Worm (Caenorhabditis elegans) whole organism, L1 larva: Measurements from ENCODE around the gene F10D7.4.
A peak's percentile ranks its signal among the peaks of the same experiment; 100 is the strongest.

Source experiments
- C16A3.4 ChIP-seq: fragments of 150-350 bp; optimal IDR thresholded peaks from 2 replicates; lab custom pipeline; 2014; ENCODE audit warnings: missing biosample characterization, missing genetic modification characterization
- C34B4.2 ChIP-seq: sonication (generic microtip); optimal IDR thresholded peaks from 2 replicates; lab custom pipeline; 2017; ENCODE audit warnings: mild to moderate bottlenecking, missing genetic modification characterization, missing compliant biosample characterization
- blmp-1 ChIP-seq: fragments of 150-350 bp; optimal IDR thresholded peaks from 2 replicates; lab custom pipeline; 2014; ENCODE audit warnings: missing biosample characterization, missing genetic modification characterization
- ceh-82 ChIP-seq, 3 experiments: fragments of 150-350 bp in 1 of 3; sonication (generic microtip) in 2 of 3; optimal IDR thresholded peaks; 2 replicates each; lab custom pipeline; 2014 to 2017; ENCODE audit warnings: missing biosample characterization in 3 of 3, missing genetic modification characterization in 3 of 3
- ceh-90 ChIP-seq: sonication (generic microtip); optimal IDR thresholded peaks from 2 replicates; lab custom pipeline; 2016; ENCODE audit warnings: missing genetic modification characterization, missing compliant biosample characterization
- efl-1 ChIP-seq, 4 experiments: fragments of 150-350 bp; optimal IDR thresholded peaks in 3 of 4; peaks in 1 of 4; 1 replicate in 1 of 4; 2 replicates in 3 of 4; lab custom pipeline; 2014; ENCODE audit warnings: missing biosample characterization in 2 of 4, missing genetic modification characterization in 2 of 4, missing genetic modification reagents in 2 of 4
- efl-3 ChIP-seq: fragments of 200-800 bp; sonication (Bioruptor generic); optimal IDR thresholded peaks from 2 replicates; lab custom pipeline; 2018; ENCODE audit warnings: mild to moderate bottlenecking, missing genetic modification characterization, missing compliant biosample characterization
- elt-2 ChIP-seq: sonication (generic microtip); optimal IDR thresholded peaks from 2 replicates; lab custom pipeline; 2016; ENCODE audit warnings: missing genetic modification characterization, mild to moderate bottlenecking, inconsistent platforms, missing compliant biosample characterization, missing genetic modification reagents
- elt-3 ChIP-seq, 6 experiments: fragments of 150-350 bp in 1 of 6; sonication (generic microtip); optimal IDR thresholded peaks; 2 replicates each; lab custom pipeline; 2017 to 2018; ENCODE audit warnings: missing biosample characterization in 6 of 6, missing genetic modification characterization in 6 of 6, inconsistent platforms in 1 of 6
- ets-5 ChIP-seq: fragments of 200-800 bp; sonication (Bioruptor generic); IDR thresholded peaks from 2 replicates; pipeline ENCODE4 v1.3.6; 2022; ENCODE audit warnings: missing genetic modification characterization, missing compliant biosample characterization
- fkh-4 ChIP-seq: sonication (generic microtip); optimal IDR thresholded peaks from 2 replicates; lab custom pipeline; 2016; ENCODE audit warnings: missing compliant biosample characterization, missing genetic modification characterization, borderline replicate concordance
- grh-1 ChIP-seq: fragments of 200-800 bp; sonication (Bioruptor generic); IDR thresholded peaks from 2 replicates; pipeline ENCODE4 v1.3.6; 2022; ENCODE audit warnings: missing genetic modification reagents, missing genetic modification characterization, missing compliant biosample characterization
- lin-14 ChIP-seq: fragments of 200-800 bp; sonication (Bioruptor generic); optimal IDR thresholded peaks from 2 replicates; lab custom pipeline; 2018; ENCODE audit warnings: mild to moderate bottlenecking, missing genetic modification characterization, moderate library complexity, missing compliant biosample characterization
- lin-39 ChIP-seq: fragments of 150-350 bp; optimal IDR thresholded peaks from 2 replicates; lab custom pipeline; 2014; ENCODE audit warnings: missing biosample characterization, missing genetic modification reagents, missing genetic modification characterization
- lsy-2 ChIP-seq, 2 experiments: fragments of 150-350 bp; optimal IDR thresholded peaks; 2 replicates each; lab custom pipeline; 2014; ENCODE audit warnings: missing biosample characterization in 2 of 2, missing genetic modification characterization in 2 of 2
- mab-9 ChIP-seq: fragments of 200-800 bp; sonication (Bioruptor generic); IDR thresholded peaks from 2 replicates; pipeline ENCODE4 v1.3.6; 2022; ENCODE audit warnings: missing genetic modification reagents, missing genetic modification characterization, missing compliant biosample characterization
- mep-1 ChIP-seq: fragments of 150-350 bp; optimal IDR thresholded peaks from 2 replicates; lab custom pipeline; 2014; ENCODE audit warnings: missing biosample characterization, missing genetic modification characterization
- nhr-11 ChIP-seq: fragments of 150-350 bp; optimal IDR thresholded peaks from 2 replicates; lab custom pipeline; 2014; ENCODE audit warnings: missing biosample characterization, missing genetic modification characterization
- nhr-20 ChIP-seq: sonication (generic microtip); optimal IDR thresholded peaks from 2 replicates; lab custom pipeline; 2016; ENCODE audit warnings: mild to moderate bottlenecking, missing genetic modification characterization, missing compliant biosample characterization
- nhr-237 ChIP-seq: fragments of 150-350 bp; optimal IDR thresholded peaks from 2 replicates; lab custom pipeline; 2014; ENCODE audit warnings: missing biosample characterization, missing genetic modification characterization
- nhr-28 ChIP-seq: fragments of 150-350 bp; optimal IDR thresholded peaks from 2 replicates; lab custom pipeline; 2014; ENCODE audit warnings: missing biosample characterization, missing genetic modification characterization
- pag-3 ChIP-seq: sonication (generic microtip); optimal IDR thresholded peaks from 2 replicates; lab custom pipeline; 2017; ENCODE audit warnings: missing genetic modification characterization, mild to moderate bottlenecking, missing compliant biosample characterization, antibody characterized with exemption, borderline replicate concordance; ENCODE audit not compliant: insufficient read depth
- snu-23 ChIP-seq: sonication (generic microtip); optimal IDR thresholded peaks from 2 replicates; lab custom pipeline; 2016; ENCODE audit warnings: missing genetic modification characterization, missing compliant biosample characterization
- sup-37 ChIP-seq: fragments of 200-800 bp; sonication (Bioruptor generic); optimal IDR thresholded peaks from 2 replicates; lab custom pipeline; 2018; ENCODE audit warnings: mild to moderate bottlenecking, missing genetic modification characterization, missing compliant biosample characterization
- tlp-1 ChIP-seq: fragments of 150-350 bp; optimal IDR thresholded peaks from 2 replicates; lab custom pipeline; 2014; ENCODE audit warnings: missing biosample characterization, missing genetic modification characterization
- unc-30 ChIP-seq: sonication (generic microtip); optimal IDR thresholded peaks from 2 replicates; lab custom pipeline; 2017; ENCODE audit warnings: missing biosample characterization, missing genetic modification characterization
- unc-62 ChIP-seq: fragments of 150-350 bp; optimal IDR thresholded peaks from 2 replicates; lab custom pipeline; 2014; ENCODE audit warnings: missing biosample characterization, missing genetic modification reagents, missing genetic modification characterization
- zag-1 ChIP-seq: fragments of 150-350 bp; optimal IDR thresholded peaks from 2 replicates; lab custom pipeline; 2014; ENCODE audit warnings: missing biosample characterization, missing genetic modification characterization
- zip-4 ChIP-seq: fragments of 200-800 bp; sonication (Bioruptor generic); optimal IDR thresholded peaks from 2 replicates; lab custom pipeline; 2018; ENCODE audit warnings: mild to moderate bottlenecking, missing genetic modification characterization, moderate library complexity, missing compliant biosample characterization

Gene F10D7.4

DNA sequence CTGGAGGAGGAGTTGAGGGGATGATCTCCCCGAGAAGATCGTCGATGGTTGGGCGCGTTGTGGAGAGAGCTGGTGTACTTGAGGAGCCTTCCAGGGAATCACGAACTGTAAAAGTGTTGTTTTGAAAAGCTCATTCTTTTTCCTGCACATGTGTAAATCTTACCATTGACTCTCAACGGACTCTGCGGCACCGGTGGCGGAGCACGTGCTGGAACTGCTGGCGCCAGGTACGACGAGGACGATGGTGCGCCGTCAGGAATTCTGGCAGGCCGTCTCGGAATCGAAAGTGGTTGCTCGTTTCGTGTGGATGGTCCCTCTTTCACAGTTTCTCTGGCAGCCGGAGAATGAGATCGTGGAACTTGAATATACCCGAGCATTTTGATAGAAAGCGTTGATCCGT, 2.5 kb upstream of the F10D7.4 start:
- no peak for TF ChIP-seq lsy-2 (tag; optimal IDR thresholded peaks at IDR 0.05; lab: Kevin White, UChicago)
- TF ChIP-seq lin-39 (tag; lab: Kevin White, UChicago) = no peak
- no peak for TF ChIP-seq lin-14 (GFP tag; lab: Kevin White, UChicago)
- TF ChIP-seq nhr-20 (tag; lab: Kevin White, UChicago) = no peak
- TF ChIP-seq nhr-28 = no peak
- TF ChIP-seq sup-37 (GFP tag; lab: Kevin White, UChicago) = no peak
- no peak for TF ChIP-seq pag-3
- no peak for TF ChIP-seq C34B4.2 (tag; lab: Kevin White, UChicago)
- no peak for TF ChIP-seq zip-4 (GFP tag; lab: Kevin White, UChicago)
- no peak for TF ChIP-seq zag-1
- no peak for TF ChIP-seq blmp-1 (tag; lab: Kevin White, UChicago)
- TF ChIP-seq C16A3.4 = no peak
- no peak for TF ChIP-seq unc-62 (GFP tag; lab: Kevin White, UChicago)
- no peak for TF ChIP-seq unc-30 (tag; lab: Kevin White, UChicago)
- no peak for TF ChIP-seq nhr-237 (tag; lab: Kevin White, UChicago)

- TF ChIP-seq ets-5 (GFP tag; lab: Robert Waterston, UW) = no peak
- peak; percentile 22 for TF ChIP-seq blmp-1 (tag; lab: Kevin White, UChicago)
- no peak for TF ChIP-seq efl-3 (GFP tag; lab: Kevin White, UChicago)
- TF ChIP-seq tlp-1 (tag; lab: Kevin White, UChicago) = no peak
- no peak for TF ChIP-seq ceh-82 (tag; optimal IDR thresholded peaks at IDR 0.05; lab: Kevin White, UChicago)
- no peak for TF ChIP-seq grh-1 (GFP tag; lab: Robert Waterston, UW)
- TF ChIP-seq efl-1 (optimal IDR thresholded peaks at IDR 0.05; lab: Kevin White, UChicago) = no peak
- peak in 1 of 2 experiments; percentile 10 for TF ChIP-seq efl-1 (GFP tag; optimal IDR thresholded peaks at IDR 0.05 in 1 of 2; lab: Kevin White, UChicago)
- TF ChIP-seq, all 84 proteins: peak for 2
These were observed 2.2 kb downstream of the F10D7.4 start, which contains the start of gene F10D7.10 for ce11 chrX:17379675-17380074. TSS of gene F10D7.10 (minus strand) at chrX:17379775.

ce11 chrX:17378996-17379395, 2.9 kb downstream of the F10D7.4 start:
- TF ChIP-seq mep-1 (tag; lab: Kevin White, UChicago) (no peak), elt-2 (tag; lab: Kevin White, UChicago) (peak; percentile 59)

DNA sequence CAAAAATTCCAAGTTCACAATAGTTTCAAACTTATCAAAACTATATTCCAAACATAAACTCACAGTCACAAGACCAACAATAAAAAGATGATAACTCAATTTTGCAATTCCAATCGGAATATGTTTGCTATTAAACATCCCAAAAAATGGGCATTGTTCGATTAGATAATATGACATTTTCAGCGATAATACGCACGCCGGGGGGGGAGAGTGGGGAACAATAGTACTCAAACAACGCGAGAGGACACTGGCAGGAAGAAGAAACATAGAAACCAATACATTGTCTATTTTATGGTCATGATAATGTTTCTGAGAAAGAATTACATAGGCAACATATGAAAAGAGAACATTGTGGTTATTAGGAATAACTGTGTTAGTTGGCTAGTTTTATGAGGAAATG, 6.0 kb downstream of the F10D7.4 start:
- TF ChIP-seq ceh-90 (tag; lab: Kevin White, UChicago) (no peak), elt-2 (tag; lab: Kevin White, UChicago) (peak; percentile 63), lin-14 (GFP tag; lab: Kevin White, UChicago) (peak; percentile 4), mab-9 (no peak), fkh-4 (tag; lab: Kevin White, UChicago) (no peak), nhr-11 (no peak), efl-3 (GFP tag; lab: Kevin White, UChicago) (no peak)

DNA sequence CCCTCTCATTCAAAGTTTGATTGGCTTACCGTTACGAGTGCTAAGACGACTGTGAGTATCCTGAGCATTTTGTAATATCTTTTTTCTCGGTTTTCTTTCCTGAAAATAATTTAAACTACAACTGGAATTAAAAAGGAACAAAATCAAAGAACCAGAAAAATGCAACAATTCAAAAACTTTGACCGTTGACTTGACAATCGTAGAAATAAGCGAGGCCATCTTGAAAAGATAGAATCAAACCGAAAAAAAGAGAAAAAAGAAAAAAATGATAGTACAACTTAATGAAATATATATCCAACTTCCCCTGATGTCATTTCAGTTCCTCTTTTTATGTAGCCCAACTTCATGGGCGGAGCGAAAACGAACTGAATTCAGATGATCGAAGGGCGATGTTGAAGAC, 7.3 kb downstream of the F10D7.4 start, which contains the start of gene F10D7.3:
F10D7.3 (minus strand) TSS at position 101 of the 400 bp plus-strand sequence.
- TF ChIP-seq efl-1 (optimal IDR thresholded peaks at IDR 0.05; lab: Kevin White, UChicago) (no peak), efl-1 (GFP tag; optimal IDR thresholded peaks at IDR 0.05 in 1 of 2; lab: Kevin White, UChicago) (peak in 1 of 2 experiments; percentile 35), elt-3 (tag; optimal IDR thresholded peaks at IDR 0.05; lab: Kevin White, UChicago) (no peak)

- TF ChIP-seq blmp-1 (tag; lab: Kevin White, UChicago) (peak; percentile 69), snu-23 (GFP tag; lab: Kevin White, UChicago) (no peak), elt-3 (tag; optimal IDR thresholded peaks at IDR 0.05; lab: Kevin White, UChicago) (peak in 1 of 6 experiments; percentile 43)
These were observed 7.9 kb downstream of the F10D7.4 start for ce11 chrX:17373955-17374354.
